Worm (Caenorhabditis elegans): ENCODE measurements around the gene C09G4.4.

- TF ChIP-seq ztf-11 (tag; optimal IDR thresholded peaks at IDR 0.05) (no peak), blmp-1 (tag; optimal IDR thresholded peaks at IDR 0.05) (no peak), tbx-8 (GFP tag; optimal IDR thresholded peaks at IDR 0.05) (no peak), ceh-83 (GFP tag; optimal IDR thresholded peaks at IDR 0.05) (no peak), unc-62 (GFP tag; optimal IDR thresholded peaks at IDR 0.05) (no peak), cnd-1 (tag; optimal IDR thresholded peaks at IDR 0.05) (no peak), hlh-1 (tag; optimal IDR thresholded peaks at IDR 0.05) (no peak), ceh-43 (GFP tag; optimal IDR thresholded peaks at IDR 0.05) (no peak), elt-1 (tag; optimal IDR thresholded peaks at IDR 0.05; ENCODE audit: borderline replicate concordance, insufficient read depth) (no peak), nhr-28 (tag; optimal IDR thresholded peaks at IDR 0.05) (no peak), elt-3 (tag; optimal IDR thresholded peaks at IDR 0.05) (no peak), nhr-76 (tag; optimal IDR thresholded peaks at IDR 0.05) (no peak), drap-1 (GFP tag; optimal IDR thresholded peaks at IDR 0.05) (no peak)
Measured at ce11 chrIV:8501382-8501781, 11.4 kb upstream of the C09G4.4 start, which contains the start of gene C28C12.1.
